Worm (Caenorhabditis elegans) whole organism, L4 larva: ENCODE results near the gene W06G6.20.

ENCODE experiments used
- F26F4.8 ChIP-seq: fragments of 200-800 bp; sonication (Bioruptor generic); conservative IDR thresholded peaks from 2 replicates; pipeline ENCODE4 v1.3.6; 2022; ENCODE audit warnings: missing genetic modification characterization, missing compliant biosample characterization
- F49E8.2 ChIP-seq: sonication (generic microtip); optimal IDR thresholded peaks from 2 replicates; lab custom pipeline; 2016; ENCODE audit warnings: missing compliant biosample characterization, mild to moderate bottlenecking, missing genetic modification characterization, borderline replicate concordance
- T20F7.1 ChIP-seq: fragments of 200-800 bp; sonication (Bioruptor generic); optimal IDR thresholded peaks from 2 replicates; lab custom pipeline; 2018; ENCODE audit warnings: mild to moderate bottlenecking, missing genetic modification characterization, missing compliant biosample characterization
- T26A8.4 ChIP-seq: fragments of 200-800 bp; sonication (Bioruptor generic); IDR thresholded peaks from 2 replicates; pipeline ENCODE4 v1.3.6; 2022; ENCODE audit warnings: missing genetic modification characterization, missing compliant biosample characterization
- Y48G9A.11 ChIP-seq: fragments of 200-800 bp; sonication (Bioruptor generic); IDR thresholded peaks from 2 replicates; pipeline ENCODE4 v1.3.6; 2022; ENCODE audit warnings: missing genetic modification reagents, missing genetic modification characterization, missing compliant biosample characterization
- ZK337.2 ChIP-seq: fragments of 200-800 bp; sonication (Bioruptor generic); IDR thresholded peaks from 2 replicates; pipeline ENCODE4 v1.3.6; 2022; ENCODE audit warnings: missing genetic modification reagents, missing genetic modification characterization, missing compliant biosample characterization
- ceh-28 ChIP-seq: fragments of 150-350 bp; optimal IDR thresholded peaks from 2 replicates; lab custom pipeline; 2014; ENCODE audit warnings: missing biosample characterization, missing genetic modification reagents, missing genetic modification characterization
- ceh-82 ChIP-seq: sonication (generic microtip); optimal IDR thresholded peaks from 2 replicates; lab custom pipeline; 2017; ENCODE audit warnings: missing biosample characterization, missing genetic modification characterization
- ces-1 ChIP-seq: fragments of 150-350 bp; sonication (generic microtip); optimal IDR thresholded peaks from 4 replicates; lab custom pipeline; 2014; ENCODE audit warnings: missing biosample characterization, missing genetic modification reagents, missing genetic modification characterization
- ctbp-1 ChIP-seq: fragments of 200-800 bp; sonication (Bioruptor generic); IDR thresholded peaks from 2 replicates; pipeline ENCODE4 v1.3.6; 2022; ENCODE audit warnings: missing genetic modification reagents, missing genetic modification characterization, missing compliant biosample characterization
- daf-16 ChIP-seq, 3 experiments: sonication (generic microtip); optimal IDR thresholded peaks; 2 replicates each; lab custom pipeline; 2016 to 2017; ENCODE audit warnings: missing genetic modification characterization in 3 of 3, missing genetic modification reagents in 3 of 3, mild to moderate bottlenecking in 2 of 3, missing compliant biosample characterization in 2 of 3, missing biosample characterization in 1 of 3, moderate library complexity in 1 of 3
- dmd-6 ChIP-seq: fragments of 200-800 bp; sonication (Bioruptor generic); IDR thresholded peaks from 2 replicates; pipeline ENCODE4 v1.3.6; 2022; ENCODE audit warnings: missing genetic modification reagents, missing genetic modification characterization, missing compliant biosample characterization
- dve-1 ChIP-seq: sonication (generic microtip); optimal IDR thresholded peaks from 2 replicates; lab custom pipeline; 2017; ENCODE audit warnings: antibody characterized with exemption, mild to moderate bottlenecking, missing genetic modification characterization, missing compliant biosample characterization; ENCODE audit not compliant: insufficient read depth
- egl-43 ChIP-seq: fragments of 200-800 bp; sonication (Bioruptor generic); IDR thresholded peaks from 2 replicates; pipeline ENCODE4 v1.3.6; 2022; ENCODE audit warnings: missing genetic modification reagents, missing genetic modification characterization, missing compliant biosample characterization
- fos-1 ChIP-seq: fragments of 150-350 bp; optimal IDR thresholded peaks from 2 replicates; lab custom pipeline; 2014; ENCODE audit warnings: missing biosample characterization, missing genetic modification characterization
- hlh-11 ChIP-seq: fragments of 200-800 bp; sonication (Bioruptor generic); optimal IDR thresholded peaks from 2 replicates; lab custom pipeline; 2018; ENCODE audit warnings: mild to moderate bottlenecking, missing genetic modification characterization, missing compliant biosample characterization
- hlh-30 ChIP-seq: sonication (generic microtip); optimal IDR thresholded peaks from 2 replicates; lab custom pipeline; 2017; ENCODE audit warnings: antibody characterized with exemption, mild to moderate bottlenecking, missing genetic modification characterization, missing compliant biosample characterization; ENCODE audit not compliant: insufficient read depth
- hmg-1.1 ChIP-seq: fragments of 200-800 bp; sonication (Bioruptor generic); IDR thresholded peaks from 2 replicates; pipeline ENCODE4 v1.3.6; 2022; ENCODE audit warnings: missing genetic modification reagents, missing genetic modification characterization, missing compliant biosample characterization
- lim-7 ChIP-seq: fragments of 200-800 bp; sonication (Bioruptor generic); IDR thresholded peaks from 2 replicates; pipeline ENCODE4 v1.3.6; 2022; ENCODE audit warnings: missing genetic modification characterization, missing compliant biosample characterization
- lin-15B ChIP-seq: fragments of 150-350 bp; sonication (generic microtip); optimal IDR thresholded peaks from 3 replicates; lab custom pipeline; 2014; ENCODE audit warnings: missing biosample characterization, missing genetic modification characterization
- nhr-102 ChIP-seq: sonication (generic microtip); optimal IDR thresholded peaks from 2 replicates; lab custom pipeline; 2016; ENCODE audit warnings: mild to moderate bottlenecking, missing genetic modification characterization, moderate library complexity, missing compliant biosample characterization
- nhr-25 ChIP-seq: sonication (generic microtip); optimal IDR thresholded peaks from 2 replicates; lab custom pipeline; 2017; ENCODE audit warnings: missing genetic modification characterization, mild to moderate bottlenecking, missing compliant biosample characterization, antibody characterized with exemption, moderate library complexity, borderline replicate concordance; ENCODE audit not compliant: insufficient read depth
- nhr-28 ChIP-seq: fragments of 150-350 bp; optimal IDR thresholded peaks from 2 replicates; lab custom pipeline; 2014; ENCODE audit warnings: missing biosample characterization, missing genetic modification characterization
- nhr-77 ChIP-seq: fragments of 150-350 bp; optimal IDR thresholded peaks from 2 replicates; lab custom pipeline; 2014; ENCODE audit warnings: missing biosample characterization, missing genetic modification characterization
- php-3 ChIP-seq: fragments of 200-800 bp; sonication (Bioruptor generic); IDR thresholded peaks from 2 replicates; pipeline ENCODE4 v1.3.6; 2022; ENCODE audit warnings: missing genetic modification reagents, missing genetic modification characterization, missing compliant biosample characterization
- pqm-1 ChIP-seq: sonication (generic microtip); optimal IDR thresholded peaks from 2 replicates; lab custom pipeline; 2017; ENCODE audit warnings: missing biosample characterization, missing genetic modification characterization
- skn-1 ChIP-seq: fragments of 150-350 bp; optimal IDR thresholded peaks from 2 replicates; lab custom pipeline; 2014; ENCODE audit warnings: missing biosample characterization, missing genetic modification characterization
- zag-1 ChIP-seq: fragments of 150-350 bp; optimal IDR thresholded peaks from 2 replicates; lab custom pipeline; 2014; ENCODE audit warnings: missing biosample characterization, missing genetic modification characterization

The W06G6.20 gene

ce11 chrV:16610791-16611385 lies 37.3 kb downstream of the W06G6.20 start, which contains the start of gene srw-54:
TSS of gene srw-54 (plus strand) at chrV:16611335.
- TF ChIP-seq pqm-1 = peak; percentile 29
- no peak for TF ChIP-seq daf-16 (GFP tag; optimal IDR thresholded peaks at IDR 0.05; lab: Kevin White, UChicago)
- TF ChIP-seq daf-16 (tag; optimal IDR thresholded peaks at IDR 0.05; lab: Kevin White, UChicago) = peak; percentile 92
- TF ChIP-seq lim-7 (GFP tag; lab: Robert Waterston, UW) = no peak
- TF ChIP-seq lin-15B (tag; lab: Kevin White, UChicago) = no peak
- peak; percentile 59 for TF ChIP-seq nhr-28 (tag; lab: Kevin White, UChicago)
- TF ChIP-seq dve-1 (tag; lab: Kevin White, UChicago) = peak; percentile 23
- TF ChIP-seq dmd-6 (GFP tag; lab: Robert Waterston, UW) = peak; percentile 38; the same call in 1 of the 2 replicates

ce11 chrV:16610094-16610493 lies 38.1 kb downstream of the W06G6.20 start:
- peak; percentile 82 for TF ChIP-seq pqm-1
- TF ChIP-seq nhr-77 (tag; lab: Kevin White, UChicago) = peak; percentile 54
- TF ChIP-seq daf-16 (GFP tag; optimal IDR thresholded peaks at IDR 0.05; lab: Kevin White, UChicago) = no peak
- TF ChIP-seq daf-16 (tag; optimal IDR thresholded peaks at IDR 0.05; lab: Kevin White, UChicago) = peak; percentile 93
- peak; percentile 21 for TF ChIP-seq hlh-11 (tag; lab: Kevin White, UChicago)
- TF ChIP-seq T26A8.4 (GFP tag; lab: Robert Waterston, UW) = no peak
- peak; percentile 28 for TF ChIP-seq dve-1 (tag; lab: Kevin White, UChicago)
- peak; percentile 82 for TF ChIP-seq nhr-28 (tag; lab: Kevin White, UChicago)
- no peak for TF ChIP-seq hmg-1.1
- 0 out of 2 replicates have a peak, but pooled peaks have one; percentile 9 for TF ChIP-seq php-3 (GFP tag; lab: Robert Waterston, UW)

DNA sequence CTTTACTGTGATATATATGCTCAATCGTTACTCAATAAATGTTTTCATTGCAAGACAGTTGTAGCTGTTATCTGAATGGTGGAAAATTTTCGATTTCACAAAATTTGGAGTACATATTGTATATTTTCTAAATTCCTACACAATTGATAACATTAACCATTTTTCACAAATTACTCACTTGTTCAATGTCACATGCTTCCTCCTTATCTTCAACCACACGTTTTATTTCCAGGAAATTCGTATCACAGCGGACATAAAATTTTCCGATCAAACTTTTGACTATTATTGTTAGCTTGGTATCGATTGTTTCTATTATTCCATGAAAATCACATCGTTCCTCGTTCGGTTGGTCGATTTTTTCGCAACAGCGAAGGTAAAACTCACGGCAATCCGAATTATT lies 39.7 kb downstream of the W06G6.20 start:
- TF ChIP-seq dmd-6 (GFP tag; lab: Robert Waterston, UW) (no peak), nhr-28 (tag; lab: Kevin White, UChicago) (peak; percentile 65), daf-16 (GFP tag; optimal IDR thresholded peaks at IDR 0.05; lab: Kevin White, UChicago) (no peak), daf-16 (tag; optimal IDR thresholded peaks at IDR 0.05; lab: Kevin White, UChicago) (peak; percentile 12), dve-1 (tag; lab: Kevin White, UChicago) (peak; percentile 8), Y48G9A.11 (no peak), nhr-25 (tag; lab: Kevin White, UChicago) (no peak), ZK337.2 (GFP tag; lab: Robert Waterston, UW) (no peak), ces-1 (GFP tag; lab: Kevin White, UChicago) (no peak), nhr-102 (tag; lab: Kevin White, UChicago) (no peak), egl-43 (GFP tag; lab: Robert Waterston, UW) (no peak), fos-1 (tag; lab: Kevin White, UChicago) (no peak), ctbp-1 (GFP tag; lab: Robert Waterston, UW) (no peak), F26F4.8 (GFP tag; lab: Robert Waterston, UW) (no peak)

DNA sequence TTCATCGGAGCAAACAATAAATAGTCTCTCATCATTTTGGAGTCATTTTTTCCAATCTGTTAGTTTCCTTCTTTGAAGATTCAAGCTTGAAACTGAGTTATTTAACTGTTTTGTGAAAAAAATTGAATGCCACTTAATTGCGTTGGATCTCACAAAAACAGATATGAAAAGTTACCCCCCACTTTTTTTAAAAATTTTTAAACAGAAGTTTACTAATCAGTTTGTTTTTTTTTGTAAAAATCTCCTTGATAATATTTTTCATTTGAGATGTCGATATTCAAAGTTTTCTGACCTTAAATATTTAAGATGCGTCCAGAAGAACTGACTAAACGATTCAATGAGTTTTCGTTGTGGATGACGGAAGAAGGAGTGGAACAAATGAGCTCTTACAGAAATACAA lies 41.9 kb downstream of the W06G6.20 start, which contains the start of gene Y32B12C.1:
Y32B12C.1 (plus strand) TSS at position 301 of the 400 bp plus-strand sequence.
- TF ChIP-seq zag-1 (tag; lab: Kevin White, UChicago) (no peak), ceh-28 (tag; lab: Kevin White, UChicago) (no peak), hlh-30 (no peak), daf-16 (GFP tag; optimal IDR thresholded peaks at IDR 0.05; lab: Kevin White, UChicago) (no peak), daf-16 (tag; optimal IDR thresholded peaks at IDR 0.05; lab: Kevin White, UChicago) (peak; percentile 4), T20F7.1 (GFP tag; lab: Kevin White, UChicago) (no peak), ceh-82 (no peak)
- TF ChIP-seq, all 104 proteins: peak for 1

DNA sequence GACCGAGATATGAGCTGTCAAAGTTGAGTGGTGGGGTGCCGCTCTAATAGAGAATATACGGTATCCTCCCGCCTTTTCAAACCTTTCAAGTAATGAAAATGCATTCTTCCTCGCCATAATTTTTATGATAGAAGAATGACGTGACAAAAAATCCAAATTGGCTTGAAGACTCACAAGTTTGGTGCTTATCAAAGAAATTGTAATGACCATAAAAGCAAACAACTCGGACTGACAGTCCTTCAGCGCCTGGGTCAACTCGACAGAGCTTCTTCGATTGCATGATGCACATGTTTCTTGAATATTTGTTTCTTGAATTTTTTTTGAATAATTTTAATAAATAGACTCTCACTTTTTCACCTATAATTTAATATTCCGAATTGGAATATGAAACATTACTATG lies 42.7 kb downstream of the W06G6.20 start:
- TF ChIP-seq php-3 (GFP tag; lab: Robert Waterston, UW) (peak; percentile 67), dve-1 (tag; lab: Kevin White, UChicago) (peak; percentile 33), ceh-28 (tag; lab: Kevin White, UChicago) (no peak), pqm-1 (peak; percentile 51), F49E8.2 (tag; lab: Kevin White, UChicago) (no peak), daf-16 (GFP tag; optimal IDR thresholded peaks at IDR 0.05; lab: Kevin White, UChicago) (no peak), daf-16 (tag; optimal IDR thresholded peaks at IDR 0.05; lab: Kevin White, UChicago) (peak; percentile 43), skn-1 (tag; lab: Kevin White, UChicago) (no peak), dmd-6 (GFP tag; lab: Robert Waterston, UW) (peak; percentile 66), hlh-11 (tag; lab: Kevin White, UChicago) (peak; percentile 44)
- TF ChIP-seq, all 104 proteins: peak for 6
